Worm (Caenorhabditis elegans): Measurements from ENCODE around the gene fbxb-26.

DNA sequence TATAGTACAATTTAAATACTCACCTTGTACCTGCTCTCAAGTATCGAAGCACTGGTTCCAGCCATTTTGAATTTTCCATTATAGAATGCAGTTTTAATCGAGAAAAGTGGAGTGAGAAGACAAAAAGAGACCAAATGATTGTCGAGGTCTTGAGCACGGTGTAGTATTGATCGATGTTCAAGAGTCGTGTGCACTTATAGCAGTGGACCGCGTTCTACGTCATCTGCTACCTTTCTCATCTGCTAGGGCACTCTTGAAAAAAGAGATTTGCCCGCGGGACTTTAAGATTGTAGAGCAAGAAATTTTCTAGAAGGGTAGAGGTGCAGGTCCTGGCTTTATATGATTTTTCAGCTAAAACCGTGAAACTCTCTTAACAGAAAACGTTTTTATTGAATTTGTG lies 10.5 kb downstream of the fbxb-26 start, which contains the start of gene fbxc-21:
- TF ChIP-seq pha-4 (GFP tag; IDR thresholded peaks at IDR 0.05), result no peak
- TF ChIP-seq pha-4 (tag; optimal IDR thresholded peaks at IDR 0.05), result no peak
- TF ChIP-seq egl-27 (tag; optimal IDR thresholded peaks at IDR 0.05), result no peak
- no peak for TF ChIP-seq T26A8.4 (GFP tag; IDR thresholded peaks at IDR 0.05)
